Fruit fly (Drosophila melanogaster) whole organism, embryonic: ENCODE measurements around the gene Tom.

Source experiments
- Atf-2 ChIP-seq: fragments of 200-800 bp; sonication (Bioruptor generic); optimal IDR thresholded peaks from 2 replicates; lab custom pipeline; 2016; ENCODE audit warnings: missing biosample characterization, missing genetic modification characterization
- CG10274 ChIP-seq: fragments of 200-800 bp; sonication (Bioruptor generic); optimal IDR thresholded peaks from 3 replicates; lab custom pipeline; 2017; ENCODE audit warnings: missing biosample characterization, mild to moderate bottlenecking, missing genetic modification characterization
- CG12155 ChIP-seq: fragments of 200-800 bp; sonication (Bioruptor generic); optimal IDR thresholded peaks from 3 replicates; lab custom pipeline; 2016; ENCODE audit warnings: missing biosample characterization, missing genetic modification characterization
- CG14014 ChIP-seq: fragments of 200-800 bp; sonication (Bioruptor generic); IDR thresholded peaks from 2 replicates; pipeline ENCODE4 v1.3.6; 2022; ENCODE audit warnings: missing biosample characterization, missing genetic modification characterization
- CG1602 ChIP-seq: fragments of 200-800 bp; sonication (Bioruptor generic); optimal IDR thresholded peaks from 3 replicates; lab custom pipeline; 2016; ENCODE audit warnings: missing biosample characterization, missing genetic modification characterization
- CG18599 ChIP-seq: fragments of 200-800 bp; sonication (Bioruptor generic); optimal IDR thresholded peaks from 3 replicates; lab custom pipeline; 2017; ENCODE audit warnings: missing biosample characterization, missing genetic modification characterization, mild to moderate bottlenecking, moderate library complexity, missing genetic modification reagents
- CG9437 ChIP-seq: fragments of 200-800 bp; sonication (Bioruptor generic); optimal IDR thresholded peaks from 2 replicates; lab custom pipeline; 2018; ENCODE audit warnings: missing biosample characterization, mild to moderate bottlenecking, missing genetic modification characterization
- Oli ChIP-seq: fragments of 200-800 bp; sonication (Bioruptor generic); optimal IDR thresholded peaks from 2 replicates; lab custom pipeline; 2018; ENCODE audit warnings: missing biosample characterization, mild to moderate bottlenecking, missing genetic modification characterization, moderate library complexity
- Side ChIP-seq: fragments of 200-800 bp; sonication (Bioruptor generic); optimal IDR thresholded peaks from 2 replicates; lab custom pipeline; 2016; ENCODE audit warnings: missing biosample characterization, missing genetic modification characterization
- pnt ChIP-seq: fragments of 200-800 bp; sonication (Bioruptor generic); optimal IDR thresholded peaks from 3 replicates; lab custom pipeline; 2016; ENCODE audit warnings: missing biosample characterization, missing genetic modification characterization

- TF ChIP-seq pnt (no peak), CG1602 (GFP tag; lab: Kevin White, UChicago) (no peak), CG14014 (GFP tag; lab: Robert Waterston, UW) (no peak), Atf-2 (GFP tag; lab: Kevin White, UChicago) (no peak), CG18599 (GFP tag; lab: Kevin White, UChicago) (no peak), CG10274 (GFP tag; lab: Kevin White, UChicago) (no peak), Oli (tag; lab: Kevin White, UChicago) (no peak), CG9437 (GFP tag; lab: Kevin White, UChicago) (no peak), Side (GFP tag; lab: Kevin White, UChicago) (no peak), CG12155 (GFP tag; lab: Kevin White, UChicago) (no peak)
These were observed 10.2 kb downstream of the Tom start, which contains the start of gene CG3349 for dm6 chr3L:14979332-14979731.
